Worm (Caenorhabditis elegans): ENCODE data around the gene C33C12.12.

C33C12.12 gene

ce11 chrII:2170085-2170484, at the start of gene C33C12.12:
C33C12.12 (minus strand) TSS chrII:2170185.
- TF ChIP-seq tbx-9 (tag; optimal IDR thresholded peaks at IDR 0.05; ENCODE audit: borderline replicate concordance), result no peak
- no peak for TF ChIP-seq madf-3 (GFP tag; IDR thresholded peaks at IDR 0.05)
- TF ChIP-seq hlh-26 (GFP tag; conservative IDR thresholded peaks at IDR 0.05), result no peak

- no peak for TF ChIP-seq somi-1 (GFP tag; optimal IDR thresholded peaks at IDR 0.05)
- TF ChIP-seq dpl-1 (GFP tag; optimal IDR thresholded peaks at IDR 0.05), result no peak
- no peak for TF ChIP-seq him-1 (tag; optimal IDR thresholded peaks at IDR 0.05)
- TF ChIP-seq F10E7.11 (tag; optimal IDR thresholded peaks at IDR 0.05), result no peak
- TF ChIP-seq nhr-90 (tag; optimal IDR thresholded peaks at IDR 0.05), result no peak
- no peak for TF ChIP-seq snpc-4 (GFP tag; optimal IDR thresholded peaks at IDR 0.05)
- peak in 1 of 4 experiments; percentile 53 for TF ChIP-seq snpc-4 (tag; optimal IDR thresholded peaks at IDR 0.05)
- TF ChIP-seq dox-1 (GFP tag; IDR thresholded peaks at IDR 0.05), result no peak
- TF ChIP-seq mcd-1 (GFP tag; IDR thresholded peaks at IDR 0.05), result peak; percentile 25; the same call in 1 of the 2 replicates
- TF ChIP-seq aptf-2 (GFP tag; conservative IDR thresholded peaks at IDR 0.05), result no peak
- no peak for TF ChIP-seq aptf-3 (GFP tag; IDR thresholded peaks at IDR 0.05)
- no peak for TF ChIP-seq efl-1 (GFP tag; optimal IDR thresholded peaks at IDR 0.05)
- TF ChIP-seq lin-40 (tag; optimal IDR thresholded peaks at IDR 0.05), result no peak
- 0 out of 2 replicates have a peak, but pooled peaks have one; percentile 17 for TF ChIP-seq zfh-2 (GFP tag; conservative IDR thresholded peaks at IDR 0.05)
- TF ChIP-seq hmg-1.2 (GFP tag; IDR thresholded peaks at IDR 0.05), result peak; percentile 32; the same call in 1 of the 2 replicates
These were observed 47.1 kb upstream of the C33C12.12 start for ce11 chrII:2216940-2217664.

- TF ChIP-seq zfh-2 (GFP tag; conservative IDR thresholded peaks at IDR 0.05) (peak; percentile 71), madf-10 (tag; optimal IDR thresholded peaks at IDR 0.05) (no peak), B0035.1 (tag; optimal IDR thresholded peaks at IDR 0.05) (no peak)
These were observed 45.5 kb upstream of the C33C12.12 start for ce11 chrII:2215512-2215911.

- TF ChIP-seq die-1 (tag; optimal IDR thresholded peaks at IDR 0.05) (no peak), rpc-1 (optimal IDR thresholded peaks at IDR 0.05) (no peak), rpc-1 (tag; optimal IDR thresholded peaks at IDR 0.05) (peak; percentile 23), sea-2 (GFP tag; IDR thresholded peaks at IDR 0.05) (no peak), mxl-1 (tag; optimal IDR thresholded peaks at IDR 0.05) (no peak)
These were observed 37.8 kb upstream of the C33C12.12 start, which contains the start of gene Y59C2A.1 for ce11 chrII:2207812-2208211. Y59C2A.1 (plus strand) TSS chrII:2208112.

- TF ChIP-seq tbp1 (GFP tag; optimal IDR thresholded peaks at IDR 0.05) (peak; percentile 45), madf-10 (tag; optimal IDR thresholded peaks at IDR 0.05) (no peak), rpc-1 (optimal IDR thresholded peaks at IDR 0.05) (peak; percentile 21), rpc-1 (tag; optimal IDR thresholded peaks at IDR 0.05) (peak; percentile 56)
These were observed 36.2 kb upstream of the C33C12.12 start for ce11 chrII:2206064-2206722.

- peak; percentile 16; the same call in 1 of the 2 replicates for TF ChIP-seq D2030.7 (GFP tag; IDR thresholded peaks at IDR 0.05)
- peak in 1 of 3 experiments; percentile 70 for TF ChIP-seq lin-35 (GFP tag; optimal IDR thresholded peaks at IDR 0.05)
- no peak for TF ChIP-seq pbrm-1 (GFP tag; IDR thresholded peaks at IDR 0.05)
- no peak for TF ChIP-seq egl-18 (GFP tag; IDR thresholded peaks at IDR 0.05)
- TF ChIP-seq C06A6.2 (GFP tag; conservative IDR thresholded peaks at IDR 0.05), result no peak
- TF ChIP-seq ztf-28 (GFP tag; IDR thresholded peaks at IDR 0.05), result no peak
- no peak for TF ChIP-seq ZK185.1 (tag; optimal IDR thresholded peaks at IDR 0.05; ENCODE audit: poor library complexity, severe bottlenecking)
- no peak for TF ChIP-seq hlh-26 (GFP tag; conservative IDR thresholded peaks at IDR 0.05)
- TF ChIP-seq efl-1 (GFP tag; optimal IDR thresholded peaks at IDR 0.05), result peak; percentile 68
- no peak for TF ChIP-seq somi-1 (GFP tag; optimal IDR thresholded peaks at IDR 0.05)
- TF ChIP-seq ceh-58 (GFP tag; IDR thresholded peaks at IDR 0.05), result no peak
- TF ChIP-seq nfyb-1 (GFP tag; IDR thresholded peaks at IDR 0.05), result no peak
- no peak for TF ChIP-seq ama-1 (optimal IDR thresholded peaks at IDR 0.05)
- no peak for TF ChIP-seq ama-1 (GFP tag; optimal IDR thresholded peaks at IDR 0.05)
- TF ChIP-seq mel-28 (tag; optimal IDR thresholded peaks at IDR 0.05; ENCODE audit: borderline replicate concordance), result no peak
- no peak for TF ChIP-seq nfya-1 (tag; optimal IDR thresholded peaks at IDR 0.05; ENCODE audit: borderline replicate concordance, insufficient read depth)
These were observed 34.1 kb upstream of the C33C12.12 start, which contains the start of gene Y59C2A.2 for ce11 chrII:2204077-2204476. Y59C2A.2 (minus strand) TSS chrII:2204137.
